Fruit fly (Drosophila melanogaster) S2 (cell line): ENCODE results near the gene CG15203.

Experiments used
- CG8478 ChIP-seq: fragments of >200 bp; optimal IDR thresholded peaks from 2 replicates; lab custom pipeline; 2018
- CTCF ChIP-seq, 2 experiments: fragments of >200 bp; optimal IDR thresholded peaks; 2 replicates each; lab custom pipeline; 2018

dm6 chrX:11039788-11040187 is 26.6 kb upstream of the CG15203 start, which contains the start of gene vex:
- TF ChIP-seq CG8478 (lab: Kevin White, UChicago) = no peak
- no peak for TF ChIP-seq CTCF (optimal IDR thresholded peaks at IDR 0.05; lab: Kevin White, UChicago)
